Fruit fly (Drosophila melanogaster): ENCODE measurements around the gene Cpr64Aa.
A peak's percentile ranks its signal among the peaks of the same experiment; 100 is the strongest.

Gene Cpr64Aa

DNA sequence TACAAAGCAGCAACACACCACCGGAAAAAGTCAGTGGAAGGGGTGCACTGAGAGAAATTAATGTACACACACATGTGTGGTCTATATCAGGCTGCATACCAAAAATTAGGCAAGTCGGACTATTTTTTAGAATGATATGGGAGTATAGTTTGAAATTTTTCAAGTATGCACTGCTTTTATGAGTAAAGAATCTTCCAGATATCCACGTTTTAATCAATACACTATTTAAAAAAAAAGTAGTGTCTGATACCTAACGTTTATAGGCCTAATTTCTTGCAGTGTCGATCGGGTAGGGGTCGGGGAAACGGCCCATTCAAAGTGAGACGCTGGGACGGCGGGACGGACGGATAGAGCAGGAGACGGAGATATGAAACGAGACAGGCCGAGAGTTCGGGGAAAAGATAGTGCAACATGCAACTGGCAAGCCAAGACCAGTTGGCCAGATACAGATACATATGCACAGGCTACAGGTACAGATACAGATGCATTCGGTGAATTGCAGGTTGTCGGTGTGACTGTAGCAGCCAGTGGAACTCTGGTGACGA lies 21.5 kb upstream of the Cpr64Aa start (continued):
- peak; percentile 84 for TF ChIP-seq HmgZ (tag; optimal IDR thresholded peaks at IDR 0.05)
- peak; percentile 85 for TF ChIP-seq HLH3B (GFP tag; IDR thresholded peaks at IDR 0.05)
- TF ChIP-seq zf30C (GFP tag; optimal IDR thresholded peaks at IDR 0.05), result peak; percentile 99
- peak in 1 of 2 experiments; percentile 88 for TF ChIP-seq Hr78 (GFP tag; optimal IDR thresholded peaks at IDR 0.05)
- TF ChIP-seq Bteb2 (GFP tag; optimal IDR thresholded peaks at IDR 0.05), result peak; percentile 81
- TF ChIP-seq gfzf (GFP tag; optimal IDR thresholded peaks at IDR 0.05), result peak; percentile 4
- TF ChIP-seq CG31441 (GFP tag; IDR thresholded peaks at IDR 0.05), result peak; percentile 98
- peak; percentile 89 for TF ChIP-seq lmd (GFP tag; IDR thresholded peaks at IDR 0.05)
- TF ChIP-seq CG31388 (GFP tag; optimal IDR thresholded peaks at IDR 0.05), result peak; percentile 74
- peak; percentile 96 for TF ChIP-seq pum (GFP tag; optimal IDR thresholded peaks at IDR 0.05)
- 0 out of 2 replicates have a peak, but pooled peaks have one; percentile 56 for TF ChIP-seq Lim3 (GFP tag; IDR thresholded peaks at IDR 0.05)
- peak; percentile 91 for TF ChIP-seq CG12219 (GFP tag; optimal IDR thresholded peaks at IDR 0.05)
- peak; percentile 94 for TF ChIP-seq Blimp-1 (GFP tag; optimal IDR thresholded peaks at IDR 0.05)
- peak; percentile 96 for TF ChIP-seq row (GFP tag; IDR thresholded peaks at IDR 0.05)
- TF ChIP-seq Hmr (GFP tag; optimal IDR thresholded peaks at IDR 0.05), result peak; percentile 59
- peak; percentile 83 for TF ChIP-seq CG7271 (tag; optimal IDR thresholded peaks at IDR 0.05)
- TF ChIP-seq H2.0 (GFP tag; IDR thresholded peaks at IDR 0.05), result peak; percentile 78
- peak; percentile 94 for TF ChIP-seq CG16863 (GFP tag; optimal IDR thresholded peaks at IDR 0.05)
- peak; percentile 71 for TF ChIP-seq dimm (GFP tag; IDR thresholded peaks at IDR 0.05)
- TF ChIP-seq CG6813 (GFP tag; optimal IDR thresholded peaks at IDR 0.05), result peak; percentile 88
- peak; percentile 91 for TF ChIP-seq ems (GFP tag; optimal IDR thresholded peaks at IDR 0.05)
- TF ChIP-seq CG32772 (GFP tag; IDR thresholded peaks at IDR 0.05), result peak; percentile 87
- TF ChIP-seq fu2 (GFP tag; optimal IDR thresholded peaks at IDR 0.05), result peak; percentile 68
- TF ChIP-seq YL-1 (GFP tag; optimal IDR thresholded peaks at IDR 0.05), result peak; percentile 80
- peak; percentile 95 for TF ChIP-seq Spps (tag; optimal IDR thresholded peaks at IDR 0.05)
- TF ChIP-seq CG7372 (GFP tag; IDR thresholded peaks at IDR 0.05), result peak; percentile 79
- TF ChIP-seq Hmx (GFP tag; optimal IDR thresholded peaks at IDR 0.05), result peak; percentile 70
- TF ChIP-seq slp2 (GFP tag; optimal IDR thresholded peaks at IDR 0.05), result peak; percentile 95
- TF ChIP-seq Meics (GFP tag; optimal IDR thresholded peaks at IDR 0.05), result peak; percentile 67
- no peak for TF ChIP-seq Bgb (GFP tag; IDR thresholded peaks at IDR 0.05; ENCODE audit: partially characterized antibody)
- peak; percentile 85 for TF ChIP-seq HLH54F (GFP tag; optimal IDR thresholded peaks at IDR 0.05)
- TF ChIP-seq CG7556 (GFP tag; optimal IDR thresholded peaks at IDR 0.05), result peak; percentile 94
- peak; percentile 95 for TF ChIP-seq shn (GFP tag; optimal IDR thresholded peaks at IDR 0.05)
- TF ChIP-seq Atf3 (GFP tag; optimal IDR thresholded peaks at IDR 0.05), result peak; percentile 94
- TF ChIP-seq CG6272 (GFP tag; IDR thresholded peaks at IDR 0.05), result peak; percentile 78
- TF ChIP-seq z (GFP tag; IDR thresholded peaks at IDR 0.05), result 0 out of 3 replicates have a peak, but pooled peaks have one; percentile 27
- peak; percentile 98 for TF ChIP-seq CG18262 (tag; optimal IDR thresholded peaks at IDR 0.05)
- TF ChIP-seq CG33213 (GFP tag; optimal IDR thresholded peaks at IDR 0.05), result peak; percentile 85
- TF ChIP-seq Dll (GFP tag; IDR thresholded peaks at IDR 0.05; ENCODE audit: partially characterized antibody), result no peak
- TF ChIP-seq Rx (GFP tag; IDR thresholded peaks at IDR 0.05), result peak; percentile 84
- TF ChIP-seq CG1647 (GFP tag; optimal IDR thresholded peaks at IDR 0.05), result peak; percentile 80
- TF ChIP-seq CG3163 (GFP tag; optimal IDR thresholded peaks at IDR 0.05), result peak; percentile 69
- peak; percentile 77 for TF ChIP-seq CG9817 (tag; optimal IDR thresholded peaks at IDR 0.05)
- TF ChIP-seq CG15479 (GFP tag; optimal IDR thresholded peaks at IDR 0.05), result peak; percentile 97
- TF ChIP-seq zen2 (GFP tag; IDR thresholded peaks at IDR 0.05; ENCODE audit: partially characterized antibody), result no peak
- peak; percentile 97 for TF ChIP-seq dmrt99B (tag; optimal IDR thresholded peaks at IDR 0.05)
- peak; percentile 89 for TF ChIP-seq ap (GFP tag; IDR thresholded peaks at IDR 0.05)
- TF ChIP-seq fru (optimal IDR thresholded peaks at IDR 0.05), result no peak
- no peak for TF ChIP-seq lbe (GFP tag; optimal IDR thresholded peaks at IDR 0.05)
- TF ChIP-seq pan (optimal IDR thresholded peaks at IDR 0.05), result no peak
- TF ChIP-seq pan (GFP tag; optimal IDR thresholded peaks at IDR 0.05 in 1 of 2, IDR thresholded peaks at IDR 0.05 in 1 of 2), result peak in 1 of 2 experiments; percentile 82

Data from whole organism, embryonic.